Fruit fly (Drosophila melanogaster) whole organism, embryonic: ENCODE measurements around the gene Cpr62Bc.

ENCODE experiments used
- CG11695 ChIP-seq: fragments of 200-800 bp; sonication (Bioruptor generic); IDR thresholded peaks from 3 replicates; pipeline ENCODE4 v1.3.6; 2022; ENCODE audit warnings: missing biosample characterization, missing genetic modification characterization
- CG12744 ChIP-seq: fragments of 200-800 bp; sonication (Bioruptor generic); optimal IDR thresholded peaks from 2 replicates; lab custom pipeline; 2016; ENCODE audit warnings: missing biosample characterization, missing genetic modification characterization
- CG15269 ChIP-seq: fragments of 200-800 bp; sonication (Bioruptor generic); optimal IDR thresholded peaks from 2 replicates; lab custom pipeline; 2018; ENCODE audit warnings: missing biosample characterization, mild to moderate bottlenecking, missing genetic modification characterization, moderate library complexity
- CG15601 ChIP-seq: fragments of 200-800 bp; sonication (Bioruptor generic); optimal IDR thresholded peaks from 3 replicates; lab custom pipeline; 2019; ENCODE audit warnings: missing biosample characterization, mild to moderate bottlenecking, missing genetic modification characterization, moderate library complexity
- CG17361 ChIP-seq: fragments of 200-800 bp; sonication (Bioruptor generic); IDR thresholded peaks from 3 replicates; pipeline ENCODE4 v1.3.6; 2022; ENCODE audit warnings: missing biosample characterization, missing genetic modification characterization
- CG17912 ChIP-seq: fragments of 200-800 bp; sonication (Bioruptor generic); optimal IDR thresholded peaks from 2 replicates; lab custom pipeline; 2018; ENCODE audit warnings: missing biosample characterization, mild to moderate bottlenecking, missing genetic modification characterization
- CG1792 ChIP-seq: fragments of 200-800 bp; sonication (Bioruptor generic); optimal IDR thresholded peaks from 2 replicates; lab custom pipeline; 2016; ENCODE audit warnings: missing biosample characterization, missing genetic modification characterization
- CG18476 ChIP-seq: fragments of 200-800 bp; sonication (Bioruptor generic); optimal IDR thresholded peaks from 2 replicates; lab custom pipeline; 2016; ENCODE audit warnings: missing biosample characterization, mild to moderate bottlenecking, missing genetic modification characterization
- CG30403 ChIP-seq: fragments of 200-800 bp; sonication (Bioruptor generic); optimal IDR thresholded peaks from 3 replicates; lab custom pipeline; 2016; ENCODE audit warnings: missing biosample characterization, missing genetic modification characterization
- CG31441 ChIP-seq: fragments of 200-800 bp; sonication (Bioruptor generic); IDR thresholded peaks from 2 replicates; pipeline ENCODE4 v1.3.6; 2022; ENCODE audit warnings: missing biosample characterization, missing genetic modification characterization
- CG4282 ChIP-seq: fragments of 200-800 bp; sonication (Bioruptor generic); optimal IDR thresholded peaks from 2 replicates; lab custom pipeline; 2016; ENCODE audit warnings: missing biosample characterization, missing genetic modification characterization
- CG4617 ChIP-seq: fragments of 200-800 bp; sonication (Bioruptor generic); optimal IDR thresholded peaks from 3 replicates; lab custom pipeline; 2016; ENCODE audit warnings: missing biosample characterization, missing genetic modification characterization, borderline replicate concordance
- CG4730 ChIP-seq: fragments of 200-800 bp; sonication (Bioruptor generic); IDR thresholded peaks from 2 replicates; pipeline ENCODE4 v1.3.6; 2022; ENCODE audit warnings: missing biosample characterization, missing genetic modification characterization
- CG4854 ChIP-seq: fragments of 200-800 bp; sonication (Bioruptor generic); optimal IDR thresholded peaks from 2 replicates; lab custom pipeline; 2016; ENCODE audit warnings: missing biosample characterization, missing genetic modification characterization, inconsistent platforms
- CG7556 ChIP-seq: fragments of 200-800 bp; sonication (Bioruptor generic); optimal IDR thresholded peaks from 2 replicates; lab custom pipeline; 2017; ENCODE audit warnings: missing biosample characterization, mild to moderate bottlenecking, missing genetic modification characterization
- CG7745 ChIP-seq: fragments of 200-800 bp; sonication (Bioruptor generic); optimal IDR thresholded peaks from 2 replicates; lab custom pipeline; 2018; ENCODE audit warnings: missing biosample characterization, mild to moderate bottlenecking, missing genetic modification characterization, moderate library complexity
- CG8478 ChIP-seq: fragments of >200 bp; optimal IDR thresholded peaks from 2 replicates; lab custom pipeline; 2018
- CG9932 ChIP-seq: fragments of 200-800 bp; sonication (Bioruptor generic); IDR thresholded peaks from 2 replicates; pipeline ENCODE4 v1.3.6; 2022; ENCODE audit warnings: missing biosample characterization, missing genetic modification characterization
- CTCF ChIP-seq: fragments of 200-800 bp; sonication (Bioruptor generic); optimal IDR thresholded peaks from 2 replicates; lab custom pipeline; 2017; ENCODE audit warnings: missing biosample characterization, mild to moderate bottlenecking, missing genetic modification characterization, moderate library complexity
- Dfd ChIP-seq, 2 experiments: fragments of >200 bp; optimal IDR thresholded peaks; 2 replicates each; lab custom pipeline; 2017; ENCODE audit warnings: missing biosample characterization in 2 of 2, missing genetic modification characterization in 2 of 2
- Dll ChIP-seq: fragments of 200-800 bp; sonication (Bioruptor generic); IDR thresholded peaks from 4 replicates; pipeline ENCODE4 v1.3.6; 2022; ENCODE audit warnings: missing biosample characterization, missing genetic modification characterization; ENCODE audit not compliant: partially characterized antibody
- Fer2 ChIP-seq: fragments of 200-800 bp; sonication (Bioruptor generic); optimal IDR thresholded peaks from 2 replicates; lab custom pipeline; 2018; ENCODE audit warnings: missing biosample characterization, mild to moderate bottlenecking, missing genetic modification characterization, moderate library complexity
- GATAe ChIP-seq: fragments of 200-800 bp; sonication (Bioruptor generic); conservative IDR thresholded peaks from 2 replicates; pipeline ENCODE4 v1.3.6; 2022; ENCODE audit warnings: missing biosample characterization, missing genetic modification characterization
- HLH3B ChIP-seq: fragments of 200-800 bp; sonication (Bioruptor generic); IDR thresholded peaks from 2 replicates; pipeline ENCODE4 v1.3.6; 2022; ENCODE audit warnings: missing biosample characterization, missing genetic modification characterization
- HLH4C ChIP-seq: fragments of 200-800 bp; sonication (Bioruptor generic); IDR thresholded peaks from 3 replicates; pipeline ENCODE4 v1.3.6; 2022; ENCODE audit warnings: missing biosample characterization, missing genetic modification characterization; ENCODE audit not compliant: partially characterized antibody
- Myb ChIP-seq: fragments of 200-800 bp; sonication (Bioruptor generic); optimal IDR thresholded peaks from 2 replicates; lab custom pipeline; 2016; ENCODE audit warnings: missing biosample characterization, missing genetic modification characterization
- Neu2 ChIP-seq: fragments of 200-800 bp; sonication (Bioruptor generic); optimal IDR thresholded peaks from 3 replicates; lab custom pipeline; 2016; ENCODE audit warnings: missing biosample characterization, missing genetic modification characterization, borderline replicate concordance
- Optix ChIP-seq: fragments of 200-800 bp; sonication (Bioruptor generic); IDR thresholded peaks from 3 replicates; pipeline ENCODE4 v1.3.6; 2022; ENCODE audit warnings: missing biosample characterization, missing genetic modification characterization
- Sin3A ChIP-seq: fragments of >200 bp; optimal IDR thresholded peaks from 2 replicates; lab custom pipeline; 2018
- Stat92E ChIP-seq, 3 experiments: fragments of >200 bp in 2 of 3; fragments of 200-800 bp in 1 of 3; sonication (Bioruptor generic) in 1 of 3; optimal IDR thresholded peaks; 2 replicates each; lab custom pipeline; 2017 to 2019; ENCODE audit warnings: missing biosample characterization in 3 of 3, missing genetic modification characterization in 3 of 3, mild to moderate bottlenecking in 1 of 3, moderate library complexity in 1 of 3
- ara ChIP-seq: fragments of 200-800 bp; sonication (Bioruptor generic); IDR thresholded peaks from 2 replicates; pipeline ENCODE4 v1.3.6; 2022; ENCODE audit warnings: missing biosample characterization, missing genetic modification characterization
- br ChIP-seq: fragments of >200 bp; optimal IDR thresholded peaks from 2 replicates; lab custom pipeline; 2017
- bsh ChIP-seq, 2 experiments: fragments of 200-800 bp; sonication (Bioruptor generic); optimal IDR thresholded peaks; 2 replicates each; lab custom pipeline; 2017 to 2018; ENCODE audit warnings: mild to moderate bottlenecking in 2 of 2, missing biosample characterization in 2 of 2, missing genetic modification characterization in 2 of 2, moderate library complexity in 1 of 2
- chm ChIP-seq: fragments of 200-800 bp; sonication (Bioruptor generic); IDR thresholded peaks from 2 replicates; pipeline ENCODE4 v1.3.6; 2022; ENCODE audit warnings: missing biosample characterization, missing genetic modification characterization
- corto ChIP-seq: fragments of 200-800 bp; sonication (Bioruptor generic); optimal IDR thresholded peaks from 2 replicates; lab custom pipeline; 2016; ENCODE audit warnings: missing biosample characterization, mild to moderate bottlenecking, missing genetic modification characterization, moderate library complexity
- dysf ChIP-seq: fragments of 200-800 bp; sonication (Bioruptor generic); IDR thresholded peaks from 3 replicates; pipeline ENCODE4 v1.3.6; 2022; ENCODE audit warnings: missing biosample characterization, missing genetic modification characterization
- ftz-f1 ChIP-seq: fragments of 200-800 bp; sonication (Bioruptor generic); optimal IDR thresholded peaks from 2 replicates; lab custom pipeline; 2016; ENCODE audit warnings: missing biosample characterization, missing genetic modification characterization
- her ChIP-seq: fragments of 200-800 bp; sonication (Bioruptor generic); optimal IDR thresholded peaks from 2 replicates; lab custom pipeline; 2016; ENCODE audit warnings: missing biosample characterization, missing genetic modification characterization
- ken ChIP-seq: fragments of 200-800 bp; sonication (Bioruptor generic); IDR thresholded peaks from 3 replicates; pipeline ENCODE4 v1.3.6; 2022; ENCODE audit warnings: missing biosample characterization, missing genetic modification characterization
- klu ChIP-seq: fragments of 200-800 bp; sonication (Bioruptor generic); IDR thresholded peaks from 2 replicates; pipeline ENCODE4 v1.3.6; 2022; ENCODE audit warnings: missing biosample characterization, missing genetic modification characterization
- knrl ChIP-seq: fragments of 200-800 bp; sonication (Bioruptor generic); IDR thresholded peaks from 3 replicates; pipeline ENCODE4 v1.3.6; 2022; ENCODE audit warnings: missing biosample characterization, missing genetic modification characterization; ENCODE audit not compliant: partially characterized antibody
- luna ChIP-seq: fragments of 200-800 bp; sonication (Bioruptor generic); optimal IDR thresholded peaks from 2 replicates; lab custom pipeline; 2016; ENCODE audit warnings: missing biosample characterization, missing genetic modification characterization
- nom ChIP-seq: fragments of 200-800 bp; sonication (Bioruptor generic); optimal IDR thresholded peaks from 2 replicates; lab custom pipeline; 2017; ENCODE audit warnings: missing biosample characterization, missing genetic modification characterization, mild to moderate bottlenecking, moderate library complexity, missing genetic modification reagents
- peb ChIP-seq: fragments of 200-800 bp; sonication (Bioruptor generic); IDR thresholded peaks from 2 replicates; pipeline ENCODE4 v1.3.6; 2022; ENCODE audit warnings: missing biosample characterization, missing genetic modification characterization
- pum ChIP-seq: fragments of 200-800 bp; sonication (Bioruptor generic); optimal IDR thresholded peaks from 2 replicates; lab custom pipeline; 2016; ENCODE audit warnings: missing biosample characterization, missing genetic modification characterization
- ranshi ChIP-seq: fragments of 200-800 bp; sonication (Bioruptor generic); IDR thresholded peaks from 2 replicates; pipeline ENCODE4 v1.3.6; 2022; ENCODE audit warnings: missing biosample characterization, missing genetic modification characterization
- sc ChIP-seq, 3 experiments: fragments of >200 bp in 2 of 3; fragments of 200-800 bp in 1 of 3; sonication (Bioruptor generic) in 1 of 3; optimal IDR thresholded peaks; 2 replicates in 2 of 3; 3 replicates in 1 of 3; lab custom pipeline; 2017; ENCODE audit warnings: mild to moderate bottlenecking in 1 of 3, missing biosample characterization in 1 of 3, missing genetic modification characterization in 1 of 3, missing genetic modification reagents in 1 of 3
- sens-2 ChIP-seq: fragments of 200-800 bp; sonication (Bioruptor generic); IDR thresholded peaks from 2 replicates; pipeline ENCODE4 v1.3.6; 2022; ENCODE audit warnings: missing biosample characterization, missing genetic modification characterization
- zf30C ChIP-seq: fragments of 200-800 bp; sonication (Bioruptor generic); optimal IDR thresholded peaks from 3 replicates; lab custom pipeline; 2018; ENCODE audit warnings: missing biosample characterization, mild to moderate bottlenecking, missing genetic modification characterization
- zfh1 ChIP-seq: fragments of 200-800 bp; sonication (Bioruptor generic); IDR thresholded peaks from 3 replicates; pipeline ENCODE4 v1.3.6; 2022; ENCODE audit warnings: missing biosample characterization, missing genetic modification characterization
- zfh2 ChIP-seq: fragments of 200-800 bp; sonication (Bioruptor generic); optimal IDR thresholded peaks from 2 replicates; lab custom pipeline; 2016; ENCODE audit warnings: missing biosample characterization, missing genetic modification characterization

The Cpr62Bc gene

DNA sequence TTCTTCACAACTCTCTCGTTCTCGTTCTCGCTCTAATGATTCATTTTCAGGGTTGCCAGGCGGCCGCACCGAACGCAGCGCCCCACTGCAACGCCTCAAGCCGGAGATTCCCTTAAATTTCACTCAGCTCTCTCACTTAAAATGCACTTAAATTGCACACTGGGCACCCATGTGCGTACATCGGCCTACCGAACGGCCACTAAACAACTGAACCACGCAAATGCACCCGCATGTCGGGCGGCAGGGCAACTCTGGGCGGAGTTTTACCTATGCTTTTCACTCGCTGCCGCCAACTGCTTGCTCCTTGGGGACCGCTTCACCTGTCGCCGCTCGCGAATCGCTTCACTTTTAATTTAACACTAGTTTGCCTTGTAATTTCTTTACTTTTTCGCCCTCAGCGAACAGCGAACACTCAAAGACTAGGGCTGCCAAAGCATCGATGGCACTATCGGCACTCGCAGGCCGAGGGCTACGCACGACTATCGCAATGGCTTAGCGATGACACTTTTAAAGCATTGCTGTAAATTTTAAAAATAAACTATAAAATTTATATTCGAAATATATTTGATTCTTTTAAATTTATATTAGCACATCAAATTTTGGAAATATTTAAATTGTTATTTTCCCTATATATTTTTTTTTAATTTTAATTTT, 20.0 kb upstream of the Cpr62Bc start, which contains the start of gene Rap1 (continued):
- TF ChIP-seq chm (no peak), ranshi (GFP tag; lab: Robert Waterston, UW) (peak; percentile 76), Stat92E (GFP tag; optimal IDR thresholded peaks at IDR 0.05; lab: Kevin White, UChicago) (no peak), sens-2 (GFP tag; lab: Robert Waterston, UW) (no peak; the same call in 1 of the 2 replicates), HLH4C (GFP tag; lab: Robert Waterston, UW) (peak; percentile 90), dysf (GFP tag; lab: Robert Waterston, UW) (peak; percentile 77), ara (GFP tag; lab: Robert Waterston, UW) (peak; percentile 54), klu (GFP tag; lab: Robert Waterston, UW) (peak; percentile 80), Sin3A (lab: Kevin White, UChicago) (peak; percentile 83), zfh1 (GFP tag; lab: Robert Waterston, UW) (peak; percentile 60), CG11695 (GFP tag; lab: Robert Waterston, UW) (peak; percentile 42; the same call in 2 of the 3 replicates), CTCF (GFP tag; lab: Kevin White, UChicago) (peak; percentile 4), peb (GFP tag; lab: Robert Waterston, UW) (0 out of 2 replicates have a peak, but pooled peaks have one; percentile 23), zf30C (GFP tag; lab: Kevin White, UChicago) (no peak), GATAe (GFP tag; lab: Robert Waterston, UW) (no peak), Dll (GFP tag; lab: Robert Waterston, UW) (peak; percentile 89), CG15269 (tag; lab: Kevin White, UChicago) (no peak), Dfd (GFP tag; optimal IDR thresholded peaks at IDR 0.05; lab: Kevin White, UChicago) (no peak), CG15601 (no peak), br (lab: Kevin White, UChicago) (no peak), CG17361 (GFP tag; lab: Robert Waterston, UW) (peak; percentile 91), corto (GFP tag; lab: Kevin White, UChicago) (peak; percentile 27), sc (optimal IDR thresholded peaks at IDR 0.05; lab: Kevin White, UChicago) (no peak), sc (GFP tag; optimal IDR thresholded peaks at IDR 0.05; lab: Kevin White, UChicago) (peak; percentile 14), Myb (GFP tag; lab: Kevin White, UChicago) (peak; percentile 39), knrl (GFP tag; lab: Robert Waterston, UW) (peak; percentile 96), her (GFP tag; lab: Kevin White, UChicago) (peak; percentile 53), CG1792 (GFP tag; lab: Kevin White, UChicago) (peak; percentile 44), CG4282 (GFP tag; lab: Kevin White, UChicago) (no peak), luna (GFP tag; lab: Kevin White, UChicago) (peak; percentile 19), zfh2 (GFP tag; lab: Kevin White, UChicago) (peak; percentile 35), Fer2 (tag; lab: Kevin White, UChicago) (peak; percentile 44), CG7745 (tag; lab: Kevin White, UChicago) (no peak), CG12744 (GFP tag; lab: Kevin White, UChicago) (no peak), CG4854 (GFP tag; lab: Kevin White, UChicago) (peak; percentile 7), HLH3B (GFP tag; lab: Robert Waterston, UW) (peak; percentile 80), ftz-f1 (GFP tag; lab: Kevin White, UChicago) (peak; percentile 38), CG17912 (no peak), CG8478 (lab: Kevin White, UChicago) (peak; percentile 47), nom (GFP tag; lab: Kevin White, UChicago) (no peak), bsh (GFP tag; optimal IDR thresholded peaks at IDR 0.05; lab: Kevin White, UChicago) (no peak), Neu2 (GFP tag; lab: Kevin White, UChicago) (peak; percentile 20), CG30403 (GFP tag; lab: Kevin White, UChicago) (peak; percentile 83), pum (GFP tag; lab: Kevin White, UChicago) (peak; percentile 56), Optix (GFP tag; lab: Robert Waterston, UW) (0 out of 3 replicates have a peak, but pooled peaks have one; percentile 35), CG4617 (GFP tag; lab: Kevin White, UChicago) (peak; percentile 95), ken (GFP tag; lab: Robert Waterston, UW) (peak; percentile 46; the same call in 2 of the 3 replicates), CG4730 (GFP tag; lab: Robert Waterston, UW) (peak; percentile 69), CG18476 (GFP tag; lab: Kevin White, UChicago) (peak; percentile 61), CG9932 (GFP tag; lab: Robert Waterston, UW) (peak; percentile 93), CG31441 (GFP tag; lab: Robert Waterston, UW) (peak; percentile 58), CG7556 (GFP tag; lab: Kevin White, UChicago) (peak; percentile 23)
